Worm (Caenorhabditis elegans): ENCODE data around the gene dct-11.

The dct-11 gene

ce11 chrX:5813030-5813429, 26.5 kb downstream of the dct-11 start (continued):
- TF ChIP-seq R02D3.7 (tag; optimal IDR thresholded peaks at IDR 0.05) = no peak
- TF ChIP-seq ceh-62 (tag; optimal IDR thresholded peaks at IDR 0.05) = no peak
- TF ChIP-seq nhr-28 (tag; optimal IDR thresholded peaks at IDR 0.05) = peak; percentile 61
- TF ChIP-seq egl-43 (GFP tag; IDR thresholded peaks at IDR 0.05) = no peak
- no peak for TF ChIP-seq madf-5 (GFP tag; IDR thresholded peaks at IDR 0.05)
- no peak for TF ChIP-seq spr-1 (tag; optimal IDR thresholded peaks at IDR 0.05)
- no peak for TF ChIP-seq dpl-1 (GFP tag; optimal IDR thresholded peaks at IDR 0.05)
- peak; percentile 72 for TF ChIP-seq tra-1 (GFP tag; IDR thresholded peaks at IDR 0.05)
- no peak for TF ChIP-seq T20F7.1 (GFP tag; optimal IDR thresholded peaks at IDR 0.05)
- TF ChIP-seq nhr-77 (tag; optimal IDR thresholded peaks at IDR 0.05) = peak; percentile 62
- 0 out of 2 replicates have a peak, but pooled peaks have one; percentile 30 for TF ChIP-seq pha-4 (GFP tag; IDR thresholded peaks at IDR 0.05)
- no peak for TF ChIP-seq pha-4 (tag; optimal IDR thresholded peaks at IDR 0.05)

- TF ChIP-seq nhr-10 (tag; optimal IDR thresholded peaks at IDR 0.05) = no peak
- TF ChIP-seq madf-9 (GFP tag; conservative IDR thresholded peaks at IDR 0.05) = peak; percentile 65
- peak in 1 of 2 experiments; percentile 79 for TF ChIP-seq hif-1 (tag; optimal IDR thresholded peaks at IDR 0.05)
- TF ChIP-seq ctbp-1 (GFP tag; IDR thresholded peaks at IDR 0.05) = peak; percentile 67; the same call in 1 of the 2 replicates
- TF ChIP-seq dmd-6 (GFP tag; IDR thresholded peaks at IDR 0.05) = peak; percentile 27; the same call in 1 of the 2 replicates
- TF ChIP-seq lin-1 (GFP tag; IDR thresholded peaks at IDR 0.05) = no peak
- TF ChIP-seq vab-7 (GFP tag; IDR thresholded peaks at IDR 0.05) = no peak
- TF ChIP-seq ZK337.2 (GFP tag; IDR thresholded peaks at IDR 0.05) = no peak
- peak; percentile 19 for TF ChIP-seq attf-4 (tag; optimal IDR thresholded peaks at IDR 0.05)
- no peak for TF ChIP-seq zag-1 (tag; optimal IDR thresholded peaks at IDR 0.05)
- TF ChIP-seq mxl-2 (GFP tag; conservative IDR thresholded peaks at IDR 0.05) = 0 out of 2 replicates have a peak, but pooled peaks have one; percentile 9
- TF ChIP-seq daf-16 (GFP tag; optimal IDR thresholded peaks at IDR 0.05) = peak; percentile 43 to 98
- peak; percentile 97 for TF ChIP-seq daf-16 (tag; optimal IDR thresholded peaks at IDR 0.05)
- peak; percentile 42 for TF ChIP-seq F10B5.3 (tag; optimal IDR thresholded peaks at IDR 0.05)
- peak; percentile 84 for TF ChIP-seq hlh-30 (tag; optimal IDR thresholded peaks at IDR 0.05; ENCODE audit: insufficient read depth)
- no peak for TF ChIP-seq R02D3.7 (tag; optimal IDR thresholded peaks at IDR 0.05)
- no peak for TF ChIP-seq lir-3 (tag; optimal IDR thresholded peaks at IDR 0.05)
- TF ChIP-seq skn-1 (tag; optimal IDR thresholded peaks at IDR 0.05) = no peak
- TF ChIP-seq nhr-6 (tag; optimal IDR thresholded peaks at IDR 0.05) = no peak
- TF ChIP-seq spr-1 (tag; optimal IDR thresholded peaks at IDR 0.05) = peak; percentile 57
- TF ChIP-seq fos-1 (tag; optimal IDR thresholded peaks at IDR 0.05) = no peak
- no peak for TF ChIP-seq zfp-3 (GFP tag; conservative IDR thresholded peaks at IDR 0.05)
- peak; percentile 83 for TF ChIP-seq set-16 (GFP tag; IDR thresholded peaks at IDR 0.05)
- TF ChIP-seq nhr-237 (tag; optimal IDR thresholded peaks at IDR 0.05) = no peak
- TF ChIP-seq ceh-20 (GFP tag; IDR thresholded peaks at IDR 0.05) = no peak
- no peak for TF ChIP-seq Y48G9A.11 (GFP tag; IDR thresholded peaks at IDR 0.05)
- TF ChIP-seq snpc-1.2 (GFP tag; IDR thresholded peaks at IDR 0.05) = no peak
- TF ChIP-seq lsy-2 (tag; optimal IDR thresholded peaks at IDR 0.05) = peak; percentile 11 to 48
- TF ChIP-seq pha-4 (GFP tag; IDR thresholded peaks at IDR 0.05) = peak; percentile 53; the same call in 1 of the 2 replicates
- no peak for TF ChIP-seq pha-4 (tag; optimal IDR thresholded peaks at IDR 0.05)
- no peak for TF ChIP-seq egl-43 (GFP tag; IDR thresholded peaks at IDR 0.05)
- TF ChIP-seq nhr-25 (tag; optimal IDR thresholded peaks at IDR 0.05; ENCODE audit: borderline replicate concordance, insufficient read depth) = no peak
- TF ChIP-seq mes-2 (tag; optimal IDR thresholded peaks at IDR 0.05; ENCODE audit: poor library complexity, severe bottlenecking) = peak; percentile 14
- TF ChIP-seq fkh-10 (GFP tag; optimal IDR thresholded peaks at IDR 0.05) = peak; percentile 55
- TF ChIP-seq ztf-7 (tag; optimal IDR thresholded peaks at IDR 0.05) = no peak
- TF ChIP-seq saeg-2 (GFP tag; IDR thresholded peaks at IDR 0.05) = 0 out of 2 replicates have a peak, but pooled peaks have one; percentile 63
- TF ChIP-seq madf-5 (GFP tag; IDR thresholded peaks at IDR 0.05) = no peak
- peak; percentile 45; the same call in 1 of the 2 replicates for TF ChIP-seq hmg-1.1 (GFP tag; IDR thresholded peaks at IDR 0.05)
- no peak for TF ChIP-seq lin-13 (GFP tag; optimal IDR thresholded peaks at IDR 0.05)
- TF ChIP-seq daf-8 (GFP tag; IDR thresholded peaks at IDR 0.05) = no peak
- no peak for TF ChIP-seq zip-11 (GFP tag; IDR thresholded peaks at IDR 0.05)
- TF ChIP-seq dve-1 (tag; optimal IDR thresholded peaks at IDR 0.05; ENCODE audit: insufficient read depth) = peak; percentile 82
Measured at ce11 chrX:5811997-5812562, 27.5 kb downstream of the dct-11 start.

All from whole organism, L4 larva.